Fruit fly (Drosophila melanogaster) whole organism: ENCODE data around the gene lectin-22C.

ENCODE experiments used
- CG8478 ChIP-seq: fragments of >200 bp; optimal IDR thresholded peaks from 2 replicates; lab custom pipeline; 2018; ENCODE audit warnings: inconsistent platforms
- Dll ChIP-seq: fragments of >200 bp; optimal IDR thresholded peaks from 2 replicates; lab custom pipeline; 2017
- EcR ChIP-seq, 2 experiments: fragments of >200 bp; optimal IDR thresholded peaks; 2 replicates each; lab custom pipeline; 2017; ENCODE audit warnings: missing biosample characterization in 2 of 2, missing genetic modification characterization in 2 of 2, missing genetic modification reagents in 2 of 2
- pan ChIP-seq: fragments of >200 bp; optimal IDR thresholded peaks from 2 replicates; lab custom pipeline; 2017
- psq ChIP-seq: fragments of >200 bp; optimal IDR thresholded peaks from 2 replicates; lab custom pipeline; 2017
- usp ChIP-seq: fragments of >200 bp; optimal IDR thresholded peaks from 2 replicates; lab custom pipeline; 2017; ENCODE audit warnings: missing biosample characterization, missing genetic modification characterization, mixed read lengths

Gene lectin-22C

DNA sequence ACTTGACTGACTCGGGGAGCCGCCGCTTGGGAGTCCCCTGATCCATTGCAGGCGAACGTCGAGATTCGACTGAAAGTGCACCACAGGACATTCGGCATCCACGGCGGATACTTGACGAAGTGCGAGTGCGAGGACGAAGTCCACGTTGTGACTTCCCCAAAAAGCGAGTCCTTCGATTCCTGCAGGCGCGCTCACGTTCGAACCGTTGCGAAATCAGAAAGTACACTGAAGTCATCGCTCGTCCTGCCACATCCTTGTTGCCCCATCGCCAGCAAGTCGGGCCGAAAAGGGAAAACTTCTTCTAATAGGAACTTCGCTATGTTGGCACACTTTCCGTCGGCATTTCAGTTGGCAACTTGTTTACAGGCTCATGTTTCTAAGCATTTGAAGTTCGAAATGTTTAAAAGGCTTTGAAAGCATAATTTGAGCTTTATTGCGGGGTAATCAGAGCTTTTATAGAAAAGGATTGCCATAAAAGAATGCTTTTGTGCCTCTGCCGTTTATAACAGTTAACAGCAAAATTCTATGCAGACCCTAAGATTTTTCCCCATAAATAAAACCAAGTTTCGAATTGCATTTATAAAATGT lies 30.9 kb downstream of the lectin-22C start, which contains the start of gene CG33543:
Gene CG33543 (minus strand): TSS at position 232 of the 588 bp plus-strand sequence.
- no peak for TF ChIP-seq Dll
- no peak for TF ChIP-seq EcR (GFP tag; optimal IDR thresholded peaks at IDR 0.05; lab: Kevin White, UChicago)
- no peak for TF ChIP-seq CG8478 (lab: Kevin White, UChicago)
- TF ChIP-seq usp (GFP tag; lab: Kevin White, UChicago): no peak
- TF ChIP-seq psq (lab: Kevin White, UChicago): no peak
- no peak for TF ChIP-seq pan (lab: Kevin White, UChicago)

DNA sequence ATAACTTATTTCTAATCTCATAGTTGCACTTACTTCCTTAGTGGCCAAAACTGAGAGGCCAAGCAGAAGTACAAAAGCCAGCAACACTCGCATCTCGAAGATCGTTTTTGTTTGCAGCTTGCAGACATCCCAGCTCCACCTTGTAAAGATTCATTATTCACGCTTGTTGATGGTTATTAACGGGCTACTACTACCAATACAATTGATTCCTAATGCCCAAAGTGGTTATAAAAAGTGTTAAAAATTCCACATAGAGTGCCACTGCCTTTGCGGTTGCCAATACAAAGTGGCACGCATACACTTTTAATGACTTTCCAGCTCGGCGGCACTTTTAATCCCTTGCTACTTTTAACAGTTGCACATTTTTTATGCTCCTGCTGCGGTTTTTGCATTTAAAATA lies 45.0 kb downstream of the lectin-22C start, which contains the start of gene Obp22a:
Gene Obp22a (minus strand): TSS at position 101 of the 400 bp plus-strand sequence.
- TF ChIP-seq psq (lab: Kevin White, UChicago) (no peak), pan (lab: Kevin White, UChicago) (no peak)

dm6 chr2L:1989278-1989918 lies 47.7 kb downstream of the lectin-22C start:
- TF ChIP-seq Dll (no peak), CG8478 (lab: Kevin White, UChicago) (no peak), EcR (GFP tag; optimal IDR thresholded peaks at IDR 0.05; lab: Kevin White, UChicago) (no peak), pan (lab: Kevin White, UChicago) (no peak), usp (GFP tag; lab: Kevin White, UChicago) (no peak), psq (lab: Kevin White, UChicago) (no peak)

dm6 chr2L:1988192-1988561 lies 48.9 kb downstream of the lectin-22C start, which contains the start of gene Npc2a:
Gene Npc2a (plus strand): TSS chr2L:1988290.
- TF ChIP-seq CG8478 (lab: Kevin White, UChicago): no peak
- no peak for TF ChIP-seq Dll
- no peak for TF ChIP-seq usp (GFP tag; lab: Kevin White, UChicago)
- TF ChIP-seq pan (lab: Kevin White, UChicago): no peak
- no peak for TF ChIP-seq psq (lab: Kevin White, UChicago)
- no peak for TF ChIP-seq EcR (GFP tag; optimal IDR thresholded peaks at IDR 0.05; lab: Kevin White, UChicago)

DNA sequence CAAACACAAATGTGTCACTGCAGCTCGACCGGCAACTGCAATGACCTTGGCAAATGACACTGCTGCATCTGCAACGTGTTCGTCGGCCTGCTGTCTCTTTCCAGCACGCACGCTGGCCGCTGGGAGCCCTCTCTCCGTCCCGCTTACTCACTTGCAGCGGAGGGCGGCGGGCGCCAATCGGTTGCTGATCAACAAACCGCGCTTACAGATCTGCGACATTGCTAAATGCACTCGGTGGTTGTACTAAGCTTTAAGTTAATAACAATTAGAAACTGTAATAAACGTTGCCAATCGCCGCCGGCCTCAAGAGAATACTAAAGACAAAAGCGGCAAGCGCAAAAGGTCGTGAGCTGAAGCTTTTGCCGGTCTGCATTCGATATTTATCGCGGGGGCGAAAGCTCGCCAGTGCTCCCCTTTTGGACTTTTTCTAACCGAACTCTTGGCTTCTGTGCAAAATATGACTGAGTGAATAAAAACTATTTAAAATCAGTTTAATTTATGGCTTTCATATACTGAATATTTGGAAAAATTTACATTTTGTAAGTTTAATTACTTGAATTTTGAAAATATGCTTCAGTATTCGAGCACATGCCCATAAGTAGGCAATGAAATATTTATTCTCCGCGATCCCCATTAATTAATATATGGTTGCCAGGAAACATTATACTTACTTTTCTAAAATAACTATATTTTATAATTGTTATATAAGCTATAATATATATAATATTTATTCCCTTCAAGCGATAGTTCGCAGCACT lies 49.5 kb downstream of the lectin-22C start, which contains the start of gene Got2:
Gene Got2 (minus strand): TSS at position 325 of the 758 bp plus-strand sequence.
- peak; percentile 32 for TF ChIP-seq CG8478 (lab: Kevin White, UChicago)
- TF ChIP-seq EcR (GFP tag; optimal IDR thresholded peaks at IDR 0.05; lab: Kevin White, UChicago): no peak
